Worm (Caenorhabditis elegans): ENCODE data around the gene abu-8.

DNA sequence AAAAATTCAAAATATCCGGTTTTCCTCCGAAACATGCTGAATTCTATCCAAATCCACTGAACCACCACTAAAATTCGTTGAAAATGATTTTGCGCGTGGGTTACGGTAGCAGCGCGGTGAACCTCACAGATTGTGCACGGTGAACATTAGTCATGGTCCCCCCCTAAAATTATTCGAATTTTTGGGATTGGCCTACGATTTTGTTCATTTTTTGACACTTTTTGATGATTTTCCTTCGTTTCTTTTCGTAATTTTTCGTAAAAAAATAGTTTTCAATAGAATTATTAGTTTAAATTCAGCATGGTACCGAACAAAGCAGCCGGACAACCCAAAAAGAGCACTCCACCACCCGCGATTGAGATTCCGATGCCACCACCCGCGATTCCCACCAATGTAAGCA lies 12.8 kb downstream of the abu-8 start, which contains the start of gene C03A7.2:
- TF ChIP-seq dve-1 (tag; optimal IDR thresholded peaks at IDR 0.05) (no peak), tbx-7 (tag; optimal IDR thresholded peaks at IDR 0.05) (no peak), gmeb-2 (tag; optimal IDR thresholded peaks at IDR 0.05) (no peak), ceh-18 (tag; optimal IDR thresholded peaks at IDR 0.05) (no peak), unc-55 (GFP tag; optimal IDR thresholded peaks at IDR 0.05) (no peak), elt-2 (tag; optimal IDR thresholded peaks at IDR 0.05) (no peak), ama-1 (optimal IDR thresholded peaks at IDR 0.05) (no peak), pha-4 (tag; optimal IDR thresholded peaks at IDR 0.05) (no peak), F13H6.1 (tag; optimal IDR thresholded peaks at IDR 0.05) (no peak), ceh-22 (tag; optimal IDR thresholded peaks at IDR 0.05) (no peak)
